Worm (Caenorhabditis elegans) whole organism, mixed stage, embryonic: Measurements from ENCODE around the gene C25G4.3.

Experiments used
- M03D4.4 ChIP-seq: sonication (generic microtip); optimal IDR thresholded peaks from 2 replicates; lab custom pipeline; 2017; ENCODE audit warnings: mild to moderate bottlenecking, missing genetic modification characterization, missing compliant biosample characterization
- bed-3 ChIP-seq: fragments of 200-800 bp; sonication (Bioruptor generic); optimal IDR thresholded peaks from 3 replicates; lab custom pipeline; 2018; ENCODE audit warnings: mild to moderate bottlenecking, missing genetic modification characterization, moderate library complexity, missing compliant biosample characterization
- ceh-39 ChIP-seq: fragments of 150-350 bp; optimal IDR thresholded peaks from 2 replicates; lab custom pipeline; 2014; ENCODE audit warnings: missing biosample characterization, missing genetic modification characterization
- ceh-43 ChIP-seq: fragments of 200-800 bp; sonication (Bioruptor generic); optimal IDR thresholded peaks from 2 replicates; lab custom pipeline; 2018; ENCODE audit warnings: mild to moderate bottlenecking, missing genetic modification characterization, moderate library complexity, missing compliant biosample characterization
- ces-1 ChIP-seq: fragments of 150-350 bp; optimal IDR thresholded peaks from 2 replicates; lab custom pipeline; 2014; ENCODE audit warnings: missing biosample characterization, missing genetic modification reagents, missing genetic modification characterization
- cnd-1 ChIP-seq: fragments of 200-800 bp; sonication (Bioruptor generic); optimal IDR thresholded peaks from 2 replicates; lab custom pipeline; 2018; ENCODE audit warnings: mild to moderate bottlenecking, missing genetic modification characterization, missing compliant biosample characterization
- drap-1 ChIP-seq: fragments of 200-800 bp; sonication (Bioruptor generic); optimal IDR thresholded peaks from 3 replicates; lab custom pipeline; 2018; ENCODE audit warnings: mild to moderate bottlenecking, missing genetic modification characterization, missing compliant biosample characterization
- elt-1 ChIP-seq: sonication (generic microtip); optimal IDR thresholded peaks from 2 replicates; lab custom pipeline; 2017; ENCODE audit warnings: missing genetic modification characterization, mild to moderate bottlenecking, missing compliant biosample characterization, antibody characterized with exemption, moderate library complexity, borderline replicate concordance; ENCODE audit not compliant: insufficient read depth
- elt-3 ChIP-seq: fragments of 150-350 bp; optimal IDR thresholded peaks from 2 replicates; lab custom pipeline; 2014; ENCODE audit warnings: missing biosample characterization, missing genetic modification characterization
- flh-1 ChIP-seq: fragments of 200-800 bp; sonication (Bioruptor generic); optimal IDR thresholded peaks from 2 replicates; lab custom pipeline; 2018; ENCODE audit warnings: mild to moderate bottlenecking, missing genetic modification characterization, moderate library complexity, missing compliant biosample characterization
- ham-2 ChIP-seq: fragments of 200-800 bp; sonication (Bioruptor generic); optimal IDR thresholded peaks from 2 replicates; lab custom pipeline; 2018; ENCODE audit warnings: mild to moderate bottlenecking, missing genetic modification characterization, missing compliant biosample characterization
- hlh-1 ChIP-seq: fragments of 150-350 bp; optimal IDR thresholded peaks from 2 replicates; lab custom pipeline; 2014; ENCODE audit warnings: missing biosample characterization, missing genetic modification reagents, missing genetic modification characterization
- lin-13 ChIP-seq: fragments of 150-350 bp; optimal IDR thresholded peaks from 2 replicates; lab custom pipeline; 2014; ENCODE audit warnings: missing biosample characterization, missing genetic modification characterization
- lin-32 ChIP-seq: fragments of 200-800 bp; sonication (Bioruptor generic); optimal IDR thresholded peaks from 2 replicates; lab custom pipeline; 2018; ENCODE audit warnings: mild to moderate bottlenecking, missing genetic modification characterization, missing compliant biosample characterization
- lsy-2 ChIP-seq: fragments of 150-350 bp; optimal IDR thresholded peaks from 2 replicates; lab custom pipeline; 2014; ENCODE audit warnings: missing biosample characterization, missing genetic modification characterization
- mab-5 ChIP-seq: fragments of 150-350 bp; optimal IDR thresholded peaks from 2 replicates; lab custom pipeline; 2014; ENCODE audit warnings: missing biosample characterization, missing genetic modification characterization
- mep-1 ChIP-seq: fragments of 150-350 bp; optimal IDR thresholded peaks from 2 replicates; lab custom pipeline; 2017; ENCODE audit warnings: missing biosample characterization, missing genetic modification reagents, missing genetic modification characterization, inconsistent platforms
- mls-2 ChIP-seq: sonication (generic microtip); optimal IDR thresholded peaks from 2 replicates; lab custom pipeline; 2016; ENCODE audit warnings: mild to moderate bottlenecking, missing genetic modification characterization, moderate library complexity, missing compliant biosample characterization
- nhr-12 ChIP-seq: fragments of 150-350 bp; optimal IDR thresholded peaks from 2 replicates; lab custom pipeline; 2014; ENCODE audit warnings: missing biosample characterization, missing genetic modification characterization
- nhr-237 ChIP-seq: fragments of 150-350 bp; optimal IDR thresholded peaks from 2 replicates; lab custom pipeline; 2014; ENCODE audit warnings: missing biosample characterization, missing genetic modification characterization
- nhr-28 ChIP-seq: fragments of 150-350 bp; optimal IDR thresholded peaks from 2 replicates; lab custom pipeline; 2014; ENCODE audit warnings: missing biosample characterization, missing genetic modification characterization
- nhr-76 ChIP-seq: sonication (generic microtip); optimal IDR thresholded peaks from 2 replicates; lab custom pipeline; 2017; ENCODE audit warnings: missing biosample characterization, missing genetic modification characterization
- pha-4 ChIP-seq: fragments of 150-350 bp; optimal IDR thresholded peaks from 2 replicates; lab custom pipeline; 2018; ENCODE audit warnings: missing biosample characterization, missing genetic modification reagents, missing genetic modification characterization
- sem-2 ChIP-seq: fragments of 200-800 bp; sonication (Bioruptor generic); optimal IDR thresholded peaks from 2 replicates; lab custom pipeline; 2018; ENCODE audit warnings: mild to moderate bottlenecking, missing genetic modification characterization, missing compliant biosample characterization
- snpc-4 ChIP-seq: fragments of 150-350 bp; optimal IDR thresholded peaks from 2 replicates; lab custom pipeline; 2014; ENCODE audit warnings: missing biosample characterization, missing genetic modification characterization
- sptf-1 ChIP-seq: sonication (generic microtip); optimal IDR thresholded peaks from 2 replicates; lab custom pipeline; 2017; ENCODE audit warnings: mild to moderate bottlenecking, missing genetic modification characterization, moderate library complexity, missing compliant biosample characterization
- tbx-8 ChIP-seq: fragments of 200-800 bp; sonication (Bioruptor generic); optimal IDR thresholded peaks from 2 replicates; lab custom pipeline; 2018; ENCODE audit warnings: mild to moderate bottlenecking, missing genetic modification characterization, moderate library complexity, missing compliant biosample characterization
- unc-120 ChIP-seq: sonication (generic microtip); optimal IDR thresholded peaks from 2 replicates; lab custom pipeline; 2017; ENCODE audit warnings: missing genetic modification characterization, missing compliant biosample characterization; ENCODE audit not compliant: poor library complexity, severe bottlenecking
- unc-39 ChIP-seq: fragments of 150-350 bp; optimal IDR thresholded peaks from 2 replicates; lab custom pipeline; 2014; ENCODE audit warnings: missing biosample characterization, missing genetic modification characterization
- unc-62 ChIP-seq: fragments of 150-350 bp; optimal IDR thresholded peaks from 2 replicates; lab custom pipeline; 2014; ENCODE audit warnings: missing biosample characterization, missing genetic modification reagents, missing genetic modification characterization
- zip-8 ChIP-seq: fragments of 150-350 bp; optimal IDR thresholded peaks from 2 replicates; lab custom pipeline; 2014; ENCODE audit warnings: missing biosample characterization, missing genetic modification characterization
- ztf-11 ChIP-seq: fragments of 150-350 bp; optimal IDR thresholded peaks from 2 replicates; lab custom pipeline; 2014; ENCODE audit warnings: missing biosample characterization, missing genetic modification characterization

The C25G4.3 gene

ce11 chrIV:12431755-12432154 is 13.9 kb downstream of the C25G4.3 start:
- no peak for TF ChIP-seq ceh-39 (tag; lab: Kevin White, UChicago)
- TF ChIP-seq ztf-11 (tag; lab: Kevin White, UChicago) = no peak
- TF ChIP-seq elt-1 = no peak

ce11 chrIV:12429504-12429903 is 16.2 kb downstream of the C25G4.3 start:
- TF ChIP-seq M03D4.4 (tag; lab: Kevin White, UChicago) (no peak), unc-120 (tag; lab: Kevin White, UChicago) (no peak), elt-3 (tag; lab: Kevin White, UChicago) (no peak), flh-1 (GFP tag; lab: Kevin White, UChicago) (no peak), unc-62 (GFP tag; lab: Kevin White, UChicago) (no peak)

- TF ChIP-seq nhr-12 = no peak
- no peak for TF ChIP-seq nhr-76
- peak; percentile 94 for TF ChIP-seq zip-8
- TF ChIP-seq snpc-4 (tag; lab: Kevin White, UChicago) = no peak
Measured at ce11 chrIV:12428467-12428866, 17.2 kb downstream of the C25G4.3 start, which contains the start of gene col-130. TSS of gene col-130 (minus strand) at chrIV:12428516.

ce11 chrIV:12427687-12428284 is 17.9 kb downstream of the C25G4.3 start:
- TF ChIP-seq ztf-11 (tag; lab: Kevin White, UChicago) = no peak
- peak; percentile 33 for TF ChIP-seq sptf-1 (tag; lab: Kevin White, UChicago)
- TF ChIP-seq cnd-1 (tag; lab: Kevin White, UChicago) = no peak
- TF ChIP-seq sem-2 (GFP tag; lab: Kevin White, UChicago) = no peak
- no peak for TF ChIP-seq M03D4.4 (tag; lab: Kevin White, UChicago)

ce11 chrIV:12425595-12425994 is 20.1 kb downstream of the C25G4.3 start:
- TF ChIP-seq ham-2 (GFP tag; lab: Kevin White, UChicago) (no peak), zip-8 (no peak), ceh-43 (GFP tag; lab: Kevin White, UChicago) (no peak), mep-1 (no peak)
- TF ChIP-seq, all 35 proteins: peak for 0

- TF ChIP-seq ceh-39 (tag; lab: Kevin White, UChicago) (no peak), sptf-1 (tag; lab: Kevin White, UChicago) (no peak), ces-1 (GFP tag; lab: Kevin White, UChicago) (no peak), lin-32 (GFP tag; lab: Kevin White, UChicago) (no peak), zip-8 (no peak), ztf-11 (tag; lab: Kevin White, UChicago) (no peak), nhr-12 (no peak)
Measured at ce11 chrIV:12420455-12420854, 25.2 kb downstream of the C25G4.3 start, which contains the start of gene ugt-65. TSS of gene ugt-65 (plus strand) at chrIV:12420683.

- no peak for TF ChIP-seq sem-2 (GFP tag; lab: Kevin White, UChicago)
- TF ChIP-seq lsy-2 (tag; lab: Kevin White, UChicago) = no peak
- TF ChIP-seq ces-1 (GFP tag; lab: Kevin White, UChicago) = peak; percentile 56
- TF ChIP-seq, all 35 proteins: peak for 1
Measured at ce11 chrIV:12419291-12419690, 26.4 kb downstream of the C25G4.3 start.

- TF ChIP-seq sptf-1 (tag; lab: Kevin White, UChicago) = peak; percentile 31
- TF ChIP-seq unc-39 (tag; lab: Kevin White, UChicago) = no peak
- TF ChIP-seq ceh-43 (GFP tag; lab: Kevin White, UChicago) = no peak
- TF ChIP-seq mep-1 = no peak
- TF ChIP-seq hlh-1 (tag; lab: Kevin White, UChicago) = peak; percentile 44
- peak; percentile 39 for TF ChIP-seq unc-120 (tag; lab: Kevin White, UChicago)
- no peak for TF ChIP-seq lin-32 (GFP tag; lab: Kevin White, UChicago)
- TF ChIP-seq lsy-2 (tag; lab: Kevin White, UChicago) = no peak
- no peak for TF ChIP-seq mls-2 (tag; lab: Kevin White, UChicago)
- TF ChIP-seq nhr-237 (tag; lab: Kevin White, UChicago) = no peak
- no peak for TF ChIP-seq pha-4
- TF ChIP-seq elt-1 = no peak
- no peak for TF ChIP-seq tbx-8 (GFP tag; lab: Kevin White, UChicago)
- peak; percentile 70 for TF ChIP-seq ces-1 (GFP tag; lab: Kevin White, UChicago)
- no peak for TF ChIP-seq nhr-28 (tag; lab: Kevin White, UChicago)
- TF ChIP-seq unc-62 (GFP tag; lab: Kevin White, UChicago) = no peak
- TF ChIP-seq lin-13 = no peak
- no peak for TF ChIP-seq ceh-39 (tag; lab: Kevin White, UChicago)
- peak; percentile 4 for TF ChIP-seq drap-1 (GFP tag; lab: Kevin White, UChicago)
- TF ChIP-seq snpc-4 (tag; lab: Kevin White, UChicago) = no peak
- TF ChIP-seq ham-2 (GFP tag; lab: Kevin White, UChicago) = no peak
- TF ChIP-seq bed-3 = no peak
- no peak for TF ChIP-seq zip-8
- TF ChIP-seq mab-5 (tag; lab: Kevin White, UChicago) = no peak
Measured at ce11 chrIV:12417536-12418195, 28.0 kb downstream of the C25G4.3 start, which contains the start of gene F08G5.3. TSS of gene F08G5.3 (minus strand) at chrIV:12417586.
